Fruit fly (Drosophila melanogaster) whole organism, embryonic: ENCODE data around the gene Enoph.

Experiments
- BtbVII ChIP-seq: fragments of 200-800 bp; sonication (Bioruptor generic); optimal IDR thresholded peaks from 3 replicates; lab custom pipeline; 2017; ENCODE audit warnings: missing biosample characterization, mild to moderate bottlenecking, missing genetic modification characterization
- CG12391 ChIP-seq: fragments of 200-800 bp; sonication (Bioruptor generic); optimal IDR thresholded peaks from 3 replicates; lab custom pipeline; 2018; ENCODE audit warnings: missing biosample characterization, mild to moderate bottlenecking, missing genetic modification characterization, moderate library complexity
- CG14710 ChIP-seq: fragments of 200-800 bp; sonication (Bioruptor generic); optimal IDR thresholded peaks from 3 replicates; lab custom pipeline; 2019; ENCODE audit warnings: missing biosample characterization, mild to moderate bottlenecking, missing genetic modification characterization, moderate library complexity
- CG17612 ChIP-seq: fragments of 200-800 bp; sonication (Bioruptor generic); IDR thresholded peaks from 2 replicates; pipeline ENCODE4 v1.3.6; 2022; ENCODE audit warnings: missing biosample characterization, missing genetic modification characterization
- CG17912 ChIP-seq: fragments of 200-800 bp; sonication (Bioruptor generic); optimal IDR thresholded peaks from 2 replicates; lab custom pipeline; 2018; ENCODE audit warnings: missing biosample characterization, mild to moderate bottlenecking, missing genetic modification characterization
- CG18619 ChIP-seq: fragments of 200-800 bp; sonication (Bioruptor generic); optimal IDR thresholded peaks from 3 replicates; lab custom pipeline; 2017; ENCODE audit warnings: missing biosample characterization, mild to moderate bottlenecking, missing genetic modification characterization
- CG2199 ChIP-seq: fragments of 200-800 bp; sonication (Bioruptor generic); IDR thresholded peaks from 3 replicates; pipeline ENCODE4 v1.3.6; 2022; ENCODE audit warnings: missing biosample characterization, missing genetic modification characterization
- CG2889 ChIP-seq: fragments of 200-800 bp; sonication (Bioruptor generic); IDR thresholded peaks from 3 replicates; pipeline ENCODE4 v1.3.6; 2022; ENCODE audit warnings: missing biosample characterization, missing genetic modification characterization
- CG4360 ChIP-seq: fragments of 200-800 bp; sonication (Bioruptor generic); IDR thresholded peaks from 2 replicates; pipeline ENCODE4 v1.3.6; 2022; ENCODE audit warnings: missing biosample characterization, missing genetic modification characterization
- CG4707 ChIP-seq: fragments of 200-800 bp; sonication (Bioruptor generic); optimal IDR thresholded peaks from 2 replicates; lab custom pipeline; 2018; ENCODE audit warnings: missing biosample characterization, mild to moderate bottlenecking, missing genetic modification characterization, moderate library complexity
- CG7987 ChIP-seq: fragments of 200-800 bp; sonication (Bioruptor generic); optimal IDR thresholded peaks from 2 replicates; lab custom pipeline; 2018; ENCODE audit warnings: missing biosample characterization, mild to moderate bottlenecking, missing genetic modification characterization, moderate library complexity
- CG8924 ChIP-seq: fragments of 200-800 bp; optimal IDR thresholded peaks from 3 replicates; lab custom pipeline; 2019; ENCODE audit warnings: missing biosample characterization, mild to moderate bottlenecking, missing genetic modification characterization, moderate library complexity
- CG9727 ChIP-seq: fragments of 200-800 bp; sonication (Bioruptor generic); optimal IDR thresholded peaks from 3 replicates; lab custom pipeline; 2017; ENCODE audit warnings: missing biosample characterization, mild to moderate bottlenecking, missing genetic modification characterization
- CkIIα-i1 ChIP-seq: fragments of 200-800 bp; sonication (Bioruptor generic); IDR thresholded peaks from 2 replicates; pipeline ENCODE4 v1.3.6; 2022; ENCODE audit warnings: missing biosample characterization, missing genetic modification characterization
- Deaf1 ChIP-seq: fragments of 200-800 bp; optimal IDR thresholded peaks from 3 replicates; lab custom pipeline; 2019; ENCODE audit warnings: missing biosample characterization, mild to moderate bottlenecking, missing genetic modification characterization, moderate library complexity
- Dip3 ChIP-seq: fragments of 200-800 bp; sonication (Bioruptor generic); optimal IDR thresholded peaks from 3 replicates; lab custom pipeline; 2016; ENCODE audit warnings: missing biosample characterization, missing genetic modification characterization
- Elba2 ChIP-seq: fragments of 200-800 bp; sonication (Bioruptor generic); optimal IDR thresholded peaks from 3 replicates; lab custom pipeline; 2016; ENCODE audit warnings: missing biosample characterization, missing genetic modification characterization
- GATAe ChIP-seq: fragments of 200-800 bp; sonication (Bioruptor generic); conservative IDR thresholded peaks from 2 replicates; pipeline ENCODE4 v1.3.6; 2022; ENCODE audit warnings: missing biosample characterization, missing genetic modification characterization
- Kr ChIP-seq: fragments of 200-800 bp; sonication (Bioruptor generic); optimal IDR thresholded peaks from 2 replicates; lab custom pipeline; 2017; ENCODE audit warnings: missing biosample characterization, mild to moderate bottlenecking, missing genetic modification characterization
- MBD-R2 ChIP-seq: fragments of 200-800 bp; sonication (Bioruptor generic); IDR thresholded peaks from 2 replicates; pipeline ENCODE4 v1.3.6; 2022; ENCODE audit warnings: missing biosample characterization, missing genetic modification characterization
- MESR4 ChIP-seq: fragments of 200-800 bp; sonication (Bioruptor generic); optimal IDR thresholded peaks from 2 replicates; lab custom pipeline; 2018; ENCODE audit warnings: missing biosample characterization, mild to moderate bottlenecking, missing genetic modification characterization, moderate library complexity
- Sox102F ChIP-seq: fragments of 200-800 bp; sonication (Bioruptor generic); optimal IDR thresholded peaks from 2 replicates; lab custom pipeline; 2018; ENCODE audit warnings: missing biosample characterization, mild to moderate bottlenecking, missing genetic modification characterization, moderate library complexity
- Spps ChIP-seq: fragments of 200-800 bp; sonication (Bioruptor generic); optimal IDR thresholded peaks from 2 replicates; lab custom pipeline; 2018; ENCODE audit warnings: missing biosample characterization, mild to moderate bottlenecking, missing genetic modification characterization
- Tbp ChIP-seq: fragments of >200 bp; optimal IDR thresholded peaks from 2 replicates; lab custom pipeline; 2018; ENCODE audit warnings: missing biosample characterization, missing genetic modification characterization
- Usf ChIP-seq: fragments of 200-800 bp; sonication (Bioruptor generic); optimal IDR thresholded peaks from 2 replicates; lab custom pipeline; 2017; ENCODE audit warnings: missing genotype, missing biosample characterization, missing genetic modification characterization
- ase ChIP-seq: fragments of 200-800 bp; sonication (Bioruptor generic); IDR thresholded peaks from 3 replicates; pipeline ENCODE4 v1.3.6; 2022; ENCODE audit warnings: missing biosample characterization, missing genetic modification characterization
- bab2 ChIP-seq: fragments of 200-800 bp; sonication (Bioruptor generic); optimal IDR thresholded peaks from 2 replicates; lab custom pipeline; 2016; ENCODE audit warnings: missing biosample characterization, missing genetic modification characterization
- cas ChIP-seq: fragments of 200-800 bp; sonication (Bioruptor generic); IDR thresholded peaks from 2 replicates; pipeline ENCODE4 v1.3.6; 2022; ENCODE audit warnings: missing biosample characterization, missing genetic modification characterization
- cato ChIP-seq: fragments of 200-800 bp; sonication (Bioruptor generic); optimal IDR thresholded peaks from 2 replicates; lab custom pipeline; 2016; ENCODE audit warnings: missing biosample characterization, missing genetic modification characterization, borderline replicate concordance
- ci ChIP-seq: fragments of 200-800 bp; sonication (Bioruptor generic); IDR thresholded peaks from 3 replicates; pipeline ENCODE4 v1.3.6; 2022; ENCODE audit warnings: missing biosample characterization, missing genetic modification characterization
- dan ChIP-seq: fragments of 200-800 bp; sonication (Bioruptor generic); IDR thresholded peaks from 2 replicates; pipeline ENCODE4 v1.3.6; 2022; ENCODE audit warnings: missing biosample characterization, missing genetic modification characterization
- danr ChIP-seq: fragments of 200-800 bp; sonication (Bioruptor generic); IDR thresholded peaks from 2 replicates; pipeline ENCODE4 v1.3.6; 2022; ENCODE audit warnings: missing biosample characterization, missing genetic modification characterization
- fu2 ChIP-seq: fragments of 200-800 bp; sonication (Bioruptor generic); optimal IDR thresholded peaks from 2 replicates; lab custom pipeline; 2016; ENCODE audit warnings: missing biosample characterization, missing genetic modification characterization
- jigr1 ChIP-seq: fragments of 200-800 bp; sonication (Bioruptor generic); IDR thresholded peaks from 3 replicates; pipeline ENCODE4 v1.3.6; 2022; ENCODE audit warnings: missing biosample characterization, missing genetic modification characterization
- kah ChIP-seq: fragments of 200-800 bp; sonication (Bioruptor generic); optimal IDR thresholded peaks from 2 replicates; lab custom pipeline; 2018; ENCODE audit warnings: missing biosample characterization, mild to moderate bottlenecking, missing genetic modification characterization
- lab ChIP-seq: fragments of 200-800 bp; sonication (Bioruptor generic); optimal IDR thresholded peaks from 3 replicates; lab custom pipeline; 2017; ENCODE audit warnings: missing biosample characterization, missing genetic modification characterization, mild to moderate bottlenecking, moderate library complexity, missing genetic modification reagents
- lola ChIP-seq, 3 experiments: fragments of >200 bp in 2 of 3; fragments of 200-800 bp in 1 of 3; sonication (Bioruptor generic) in 1 of 3; optimal IDR thresholded peaks; 2 replicates each; lab custom pipeline; 2017 to 2019; ENCODE audit warnings: missing biosample characterization in 3 of 3, missing genetic modification characterization in 3 of 3, mild to moderate bottlenecking in 1 of 3, moderate library complexity in 1 of 3
- mld ChIP-seq: fragments of 200-800 bp; sonication (Bioruptor generic); IDR thresholded peaks from 3 replicates; pipeline ENCODE4 v1.3.6; 2022; ENCODE audit warnings: missing biosample characterization, missing genetic modification characterization; ENCODE audit not compliant: partially characterized antibody
- oc ChIP-seq: fragments of 200-800 bp; sonication (Bioruptor generic); optimal IDR thresholded peaks from 2 replicates; lab custom pipeline; 2018; ENCODE audit warnings: missing biosample characterization, mild to moderate bottlenecking, missing genetic modification characterization, moderate library complexity
- onecut ChIP-seq: fragments of 200-800 bp; sonication (Bioruptor generic); IDR thresholded peaks from 2 replicates; pipeline ENCODE4 v1.3.6; 2022; ENCODE audit warnings: missing biosample characterization, missing genetic modification characterization
- org-1 ChIP-seq: fragments of 200-800 bp; sonication (Bioruptor generic); optimal IDR thresholded peaks from 2 replicates; lab custom pipeline; 2017; ENCODE audit warnings: missing biosample characterization, missing genetic modification characterization
- prd ChIP-seq, 3 experiments: fragments of >200 bp in 2 of 3; fragments of 200-800 bp in 1 of 3; sonication (Bioruptor generic) in 1 of 3; optimal IDR thresholded peaks in 2 of 3; IDR thresholded peaks in 1 of 3; 2 replicates in 2 of 3; 3 replicates in 1 of 3; pipeline versions ENCODE4 v1.3.6 to Lab custom; 2017 to 2022; ENCODE audit warnings: missing biosample characterization in 1 of 3, missing genetic modification characterization in 1 of 3
- psq ChIP-seq: fragments of 200-800 bp; sonication (Bioruptor generic); optimal IDR thresholded peaks from 2 replicates; lab custom pipeline; 2017; ENCODE audit warnings: missing biosample characterization, missing genetic modification characterization
- sens-2 ChIP-seq: fragments of 200-800 bp; sonication (Bioruptor generic); IDR thresholded peaks from 2 replicates; pipeline ENCODE4 v1.3.6; 2022; ENCODE audit warnings: missing biosample characterization, missing genetic modification characterization
- sqz ChIP-seq: fragments of 200-800 bp; sonication (Bioruptor generic); optimal IDR thresholded peaks from 3 replicates; lab custom pipeline; 2018; ENCODE audit warnings: missing biosample characterization, mild to moderate bottlenecking, missing genetic modification characterization
- tin ChIP-seq: fragments of 200-800 bp; sonication (Bioruptor generic); optimal IDR thresholded peaks from 3 replicates; lab custom pipeline; 2016; ENCODE audit warnings: missing biosample characterization, missing genetic modification characterization
- ttk ChIP-seq: fragments of 200-800 bp; sonication (Bioruptor generic); IDR thresholded peaks from 2 replicates; pipeline ENCODE4 v2.1.2; 2022; ENCODE audit warnings: missing biosample characterization, missing genetic modification characterization
- twi ChIP-seq: fragments of 200-800 bp; optimal IDR thresholded peaks from 2 replicates; lab custom pipeline; 2019; ENCODE audit warnings: missing biosample characterization, mild to moderate bottlenecking, missing genetic modification characterization, moderate library complexity
- tx ChIP-seq: fragments of 200-800 bp; sonication (Bioruptor generic); optimal IDR thresholded peaks from 2 replicates; lab custom pipeline; 2016; ENCODE audit warnings: missing biosample characterization, missing genetic modification characterization

Gene Enoph

dm6 chr3R:5211901-5212758 lies 44.4 kb downstream of the Enoph start (continued):
- peak; percentile 81 for TF ChIP-seq ci
- TF ChIP-seq tx (GFP tag; lab: Kevin White, UChicago) = peak; percentile 60
- TF ChIP-seq CG9727 (GFP tag; lab: Kevin White, UChicago) = peak; percentile 96
- TF ChIP-seq GATAe (GFP tag; lab: Robert Waterston, UW) = no peak
- no peak for TF ChIP-seq CG17912 (GFP tag; lab: Kevin White, UChicago)
- peak; percentile 64 for TF ChIP-seq sens-2 (GFP tag; lab: Robert Waterston, UW)
- TF ChIP-seq CG8924 (tag; lab: Kevin White, UChicago) = peak; percentile 89
- TF ChIP-seq lab = peak; percentile 10
- peak; percentile 66 for TF ChIP-seq onecut (GFP tag; lab: Robert Waterston, UW)
- TF ChIP-seq lola (GFP tag; optimal IDR thresholded peaks at IDR 0.05; lab: Kevin White, UChicago) = peak in 1 of 3 experiments; percentile 96
- TF ChIP-seq Deaf1 (tag; lab: Kevin White, UChicago) = no peak
- no peak for TF ChIP-seq CkIIα-i1 (GFP tag; lab: Robert Waterston, UW)
- peak; percentile 81 for TF ChIP-seq tin (GFP tag; lab: Kevin White, UChicago)
- TF ChIP-seq fu2 (GFP tag; lab: Kevin White, UChicago) = no peak
- TF ChIP-seq ttk (GFP tag; lab: Robert Waterston, UW) = no peak; the same call in 1 of the 2 replicates
- peak; percentile 61 for TF ChIP-seq sqz (GFP tag; lab: Kevin White, UChicago)
- no peak for TF ChIP-seq CG2889 (GFP tag; lab: Robert Waterston, UW)
- TF ChIP-seq CG18619 = peak; percentile 38
- TF ChIP-seq Elba2 (GFP tag; lab: Kevin White, UChicago) = peak; percentile 90
- peak; percentile 75 for TF ChIP-seq bab2
- peak; percentile 11 for TF ChIP-seq oc (tag; lab: Kevin White, UChicago)
- peak; percentile 2 for TF ChIP-seq kah (GFP tag; lab: Kevin White, UChicago)
- TF ChIP-seq dan (GFP tag; lab: Robert Waterston, UW) = peak; percentile 88; the same call in 1 of the 2 replicates
- peak; percentile 58; the same call in 1 of the 3 replicates for TF ChIP-seq CG2199 (GFP tag; lab: Robert Waterston, UW)
- peak; percentile 87 for TF ChIP-seq CG12391 (tag; lab: Kevin White, UChicago)
- TF ChIP-seq cas = no peak
- peak; percentile 63 for TF ChIP-seq CG4707 (GFP tag; lab: Kevin White, UChicago)
- peak; percentile 23 for TF ChIP-seq CG7987 (GFP tag; lab: Kevin White, UChicago)
- TF ChIP-seq psq (GFP tag; lab: Kevin White, UChicago) = no peak
- no peak for TF ChIP-seq Tbp (GFP tag; lab: Kevin White, UChicago)
- no peak for TF ChIP-seq ase (GFP tag; lab: Robert Waterston, UW)
- no peak for TF ChIP-seq CG17612 (GFP tag; lab: Robert Waterston, UW)
- no peak for TF ChIP-seq mld
- peak; percentile 38 for TF ChIP-seq Sox102F (GFP tag; lab: Kevin White, UChicago)
- TF ChIP-seq Usf (GFP tag; lab: Kevin White, UChicago) = peak; percentile 63
- no peak for TF ChIP-seq danr (GFP tag; lab: Robert Waterston, UW)
- peak; percentile 70 for TF ChIP-seq org-1
- peak; percentile 84 for TF ChIP-seq twi (tag; lab: Kevin White, UChicago)
- TF ChIP-seq jigr1 = no peak
- TF ChIP-seq MBD-R2 (GFP tag; lab: Robert Waterston, UW) = no peak
- peak; percentile 18 for TF ChIP-seq Dip3 (GFP tag; lab: Kevin White, UChicago)
- TF ChIP-seq CG4360 (GFP tag; lab: Robert Waterston, UW) = no peak
- no peak for TF ChIP-seq BtbVII (GFP tag; lab: Kevin White, UChicago)
- peak; percentile 6 for TF ChIP-seq MESR4 (GFP tag; lab: Kevin White, UChicago)
- TF ChIP-seq Kr (GFP tag; lab: Kevin White, UChicago) = peak; percentile 95
- peak; percentile 94 for TF ChIP-seq CG14710
- peak; percentile 46 for TF ChIP-seq cato
- TF ChIP-seq Spps (tag; lab: Kevin White, UChicago) = peak; percentile 84
- TF ChIP-seq prd (optimal IDR thresholded peaks at IDR 0.05; lab: Kevin White, UChicago) = no peak
- peak; percentile 93 for TF ChIP-seq prd (GFP tag; IDR thresholded peaks at IDR 0.05; lab: Robert Waterston, UW)
